Fruit fly (Drosophila melanogaster) whole organism, embryonic: ENCODE data around the gene Or88a.

Experiments
- Blimp-1 ChIP-seq: fragments of 200-800 bp; sonication (Bioruptor generic); optimal IDR thresholded peaks from 3 replicates; lab custom pipeline; 2018; ENCODE audit warnings: missing biosample characterization, missing genetic modification characterization, mild to moderate bottlenecking, moderate library complexity, missing genetic modification reagents
- CG11723 ChIP-seq: fragments of 200-800 bp; sonication (Bioruptor generic); optimal IDR thresholded peaks from 2 replicates; lab custom pipeline; 2017; ENCODE audit warnings: missing biosample characterization, mild to moderate bottlenecking, missing genetic modification characterization
- CG12071 ChIP-seq: fragments of 200-800 bp; sonication (Bioruptor generic); optimal IDR thresholded peaks from 3 replicates; lab custom pipeline; 2018; ENCODE audit warnings: missing biosample characterization, mild to moderate bottlenecking, missing genetic modification characterization
- CG14014 ChIP-seq: fragments of 200-800 bp; sonication (Bioruptor generic); IDR thresholded peaks from 2 replicates; pipeline ENCODE4 v1.3.6; 2022; ENCODE audit warnings: missing biosample characterization, missing genetic modification characterization
- CG15011 ChIP-seq: fragments of 200-800 bp; sonication (Bioruptor generic); optimal IDR thresholded peaks from 3 replicates; lab custom pipeline; 2018; ENCODE audit warnings: missing biosample characterization, mild to moderate bottlenecking, missing genetic modification characterization
- CG2116 ChIP-seq: fragments of 200-800 bp; sonication (Bioruptor generic); optimal IDR thresholded peaks from 3 replicates; lab custom pipeline; 2018; ENCODE audit warnings: missing biosample characterization, mild to moderate bottlenecking, missing genetic modification characterization
- CG31224 ChIP-seq: fragments of 200-800 bp; sonication (Bioruptor generic); IDR thresholded peaks from 2 replicates; pipeline ENCODE4 v1.3.6; 2022; ENCODE audit warnings: missing biosample characterization, missing genetic modification characterization
- CG32767 ChIP-seq: fragments of 200-800 bp; sonication (Bioruptor generic); IDR thresholded peaks from 2 replicates; pipeline ENCODE4 v1.3.6; 2022; ENCODE audit warnings: missing biosample characterization, missing genetic modification characterization
- CG4854 ChIP-seq: fragments of 200-800 bp; sonication (Bioruptor generic); optimal IDR thresholded peaks from 2 replicates; lab custom pipeline; 2016; ENCODE audit warnings: missing biosample characterization, missing genetic modification characterization, inconsistent platforms
- CG9817 ChIP-seq: fragments of 200-800 bp; sonication (Bioruptor generic); optimal IDR thresholded peaks from 2 replicates; lab custom pipeline; 2018; ENCODE audit warnings: missing biosample characterization, mild to moderate bottlenecking, missing genetic modification characterization, moderate library complexity
- Chrac-16 ChIP-seq: fragments of 200-800 bp; sonication (Bioruptor generic); optimal IDR thresholded peaks from 3 replicates; lab custom pipeline; 2016; ENCODE audit warnings: missing biosample characterization, missing genetic modification characterization
- Dad ChIP-seq: fragments of 200-800 bp; sonication (Bioruptor generic); optimal IDR thresholded peaks from 3 replicates; lab custom pipeline; 2016; ENCODE audit warnings: missing biosample characterization, missing genetic modification characterization
- Eip74EF ChIP-seq, 2 experiments: fragments of 200-800 bp in 1 of 2; fragments of >200 bp in 1 of 2; sonication (Bioruptor generic) in 1 of 2; optimal IDR thresholded peaks; 2 replicates each; lab custom pipeline; 2017 to 2019; ENCODE audit warnings: missing biosample characterization in 2 of 2, missing genetic modification characterization in 2 of 2, mild to moderate bottlenecking in 1 of 2, moderate library complexity in 1 of 2
- GATAe ChIP-seq: fragments of 200-800 bp; sonication (Bioruptor generic); conservative IDR thresholded peaks from 2 replicates; pipeline ENCODE4 v1.3.6; 2022; ENCODE audit warnings: missing biosample characterization, missing genetic modification characterization
- Hey ChIP-seq: fragments of 200-800 bp; sonication (Bioruptor generic); optimal IDR thresholded peaks from 3 replicates; lab custom pipeline; 2018; ENCODE audit warnings: missing biosample characterization, mild to moderate bottlenecking, missing genetic modification characterization
- Hmr ChIP-seq: fragments of 200-800 bp; sonication (Bioruptor generic); optimal IDR thresholded peaks from 3 replicates; lab custom pipeline; 2017; ENCODE audit warnings: mild to moderate bottlenecking, missing biosample characterization, missing genetic modification reagents, missing genetic modification characterization
- Kr ChIP-seq: fragments of 200-800 bp; sonication (Bioruptor generic); optimal IDR thresholded peaks from 2 replicates; lab custom pipeline; 2017; ENCODE audit warnings: missing biosample characterization, mild to moderate bottlenecking, missing genetic modification characterization
- Lpt ChIP-seq: fragments of >200 bp; optimal IDR thresholded peaks from 2 replicates; lab custom pipeline; 2018; ENCODE audit warnings: missing biosample characterization, missing genetic modification characterization
- Mes4 ChIP-seq: fragments of 200-800 bp; sonication (Bioruptor generic); optimal IDR thresholded peaks from 2 replicates; lab custom pipeline; 2016; ENCODE audit warnings: missing biosample characterization, missing genetic modification characterization
- Opbp ChIP-seq: fragments of 200-800 bp; sonication (Bioruptor generic); IDR thresholded peaks from 3 replicates; pipeline ENCODE4 v1.3.6; 2022; ENCODE audit warnings: missing biosample characterization, missing genetic modification characterization; ENCODE audit not compliant: partially characterized antibody
- Sox102F ChIP-seq: fragments of 200-800 bp; sonication (Bioruptor generic); optimal IDR thresholded peaks from 2 replicates; lab custom pipeline; 2018; ENCODE audit warnings: missing biosample characterization, mild to moderate bottlenecking, missing genetic modification characterization, moderate library complexity
- Spps ChIP-seq: fragments of 200-800 bp; sonication (Bioruptor generic); optimal IDR thresholded peaks from 2 replicates; lab custom pipeline; 2018; ENCODE audit warnings: missing biosample characterization, mild to moderate bottlenecking, missing genetic modification characterization
- Xrp1 ChIP-seq: fragments of 200-800 bp; sonication (Bioruptor generic); IDR thresholded peaks from 2 replicates; pipeline ENCODE4 v1.3.6; 2022; ENCODE audit warnings: missing biosample characterization, missing genetic modification characterization
- croc ChIP-seq: fragments of 200-800 bp; sonication (Bioruptor generic); conservative IDR thresholded peaks from 3 replicates; pipeline ENCODE4 v1.3.6; 2022; ENCODE audit warnings: missing biosample characterization, missing genetic modification characterization
- dysf ChIP-seq: fragments of 200-800 bp; sonication (Bioruptor generic); IDR thresholded peaks from 3 replicates; pipeline ENCODE4 v1.3.6; 2022; ENCODE audit warnings: missing biosample characterization, missing genetic modification characterization
- nau ChIP-seq: fragments of 200-800 bp; sonication (Bioruptor generic); optimal IDR thresholded peaks from 3 replicates; lab custom pipeline; 2017; ENCODE audit warnings: missing biosample characterization, mild to moderate bottlenecking, missing genetic modification characterization, missing genetic modification reagents
- onecut ChIP-seq: fragments of 200-800 bp; sonication (Bioruptor generic); IDR thresholded peaks from 2 replicates; pipeline ENCODE4 v1.3.6; 2022; ENCODE audit warnings: missing biosample characterization, missing genetic modification characterization
- ro ChIP-seq: fragments of 200-800 bp; sonication (Bioruptor generic); IDR thresholded peaks from 2 replicates; pipeline ENCODE4 v1.3.6; 2022; ENCODE audit warnings: missing biosample characterization, missing genetic modification characterization
- salm ChIP-seq: fragments of 200-800 bp; sonication (Bioruptor generic); optimal IDR thresholded peaks from 2 replicates; lab custom pipeline; 2018; ENCODE audit warnings: missing biosample characterization, mild to moderate bottlenecking, missing genetic modification characterization
- tio ChIP-seq: fragments of 200-800 bp; sonication (Bioruptor generic); optimal IDR thresholded peaks from 2 replicates; lab custom pipeline; 2017; ENCODE audit warnings: missing biosample characterization, missing genetic modification characterization, inconsistent platforms
- ttk ChIP-seq: fragments of 200-800 bp; sonication (Bioruptor generic); IDR thresholded peaks from 2 replicates; pipeline ENCODE4 v2.1.2; 2022; ENCODE audit warnings: missing biosample characterization, missing genetic modification characterization
- zfh2 ChIP-seq: fragments of 200-800 bp; sonication (Bioruptor generic); optimal IDR thresholded peaks from 2 replicates; lab custom pipeline; 2016; ENCODE audit warnings: missing biosample characterization, missing genetic modification characterization

Or88a gene

DNA sequence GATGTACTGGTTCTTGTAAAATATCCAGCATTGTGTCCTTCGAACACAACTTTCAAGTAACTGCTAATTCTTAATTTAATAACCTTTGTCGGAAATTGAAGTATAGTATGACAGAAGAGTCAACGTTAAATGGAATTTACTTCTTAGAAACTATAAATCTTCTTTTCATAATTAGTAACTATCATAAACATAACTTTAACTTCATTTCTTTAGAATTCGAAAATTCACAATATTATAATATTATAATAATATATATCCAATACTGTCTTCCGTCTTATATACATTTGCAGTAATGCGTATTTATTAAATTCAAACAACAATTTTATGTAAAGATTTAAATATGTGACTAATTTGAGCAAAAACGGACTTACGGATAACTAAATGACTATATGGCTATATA lies 44.5 kb downstream of the Or88a start, which contains the start of gene Recs1:
Gene Recs1 (minus strand): TSS at position 101 of the 400 bp plus-strand sequence.
- TF ChIP-seq Xrp1 (GFP tag; lab: Robert Waterston, UW) (no peak), Lpt (GFP tag; lab: Kevin White, UChicago) (no peak), onecut (no peak)

DNA sequence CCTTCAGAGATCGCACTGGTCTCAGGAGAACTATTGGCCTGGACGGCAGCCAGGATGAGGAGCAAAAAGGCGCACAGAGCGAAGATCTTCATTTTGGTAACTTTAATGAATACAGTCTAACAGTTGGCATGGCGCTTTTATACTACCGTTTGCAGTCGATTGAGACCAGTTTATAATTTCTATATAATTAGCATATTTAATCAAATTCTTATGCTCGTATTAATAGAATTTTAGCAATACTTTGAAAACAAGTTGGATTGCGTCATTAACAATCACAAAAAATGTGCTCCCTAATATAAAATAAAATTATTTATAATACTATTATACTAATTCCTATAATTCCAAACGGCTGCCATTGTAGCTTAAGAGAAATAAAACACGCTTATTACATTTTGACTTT lies 45.1 kb downstream of the Or88a start, which contains the start of gene CG44215:
Gene CG44215 (minus strand): TSS at position 101 of the 400 bp plus-strand sequence.
- TF ChIP-seq CG11723 (GFP tag; lab: Kevin White, UChicago) (no peak), Blimp-1 (GFP tag; lab: Kevin White, UChicago) (no peak), CG31224 (no peak)
- TF ChIP-seq, all 482 proteins: peak for 0

DNA sequence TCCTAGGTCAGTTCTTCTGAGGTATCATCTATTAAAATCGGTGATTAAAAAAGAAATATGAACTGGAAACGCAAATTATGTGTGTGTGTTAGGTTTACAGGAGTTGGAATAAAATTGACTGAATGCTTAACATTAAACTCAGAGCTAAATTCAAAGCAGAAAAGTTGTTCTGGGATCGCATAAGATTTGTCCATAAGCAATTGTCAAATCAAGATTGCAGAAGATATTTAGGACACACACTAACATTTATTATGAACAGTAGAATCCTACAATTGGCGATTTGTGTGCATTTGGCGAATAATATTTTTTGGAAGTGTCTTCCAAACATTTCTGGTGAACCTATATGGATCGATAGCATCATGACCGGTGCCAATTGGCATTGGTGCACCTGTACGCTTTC lies 48.1 kb downstream of the Or88a start, which contains the start of gene CG31533:
Gene CG31533 (minus strand): TSS at position 101 of the 400 bp plus-strand sequence.
- TF ChIP-seq Sox102F (GFP tag; lab: Kevin White, UChicago) (no peak), GATAe (GFP tag; lab: Robert Waterston, UW) (no peak), CG14014 (GFP tag; lab: Robert Waterston, UW) (no peak), nau (GFP tag; lab: Kevin White, UChicago) (no peak), CG12071 (GFP tag; lab: Kevin White, UChicago) (no peak), Kr (GFP tag; lab: Kevin White, UChicago) (no peak), CG4854 (GFP tag; lab: Kevin White, UChicago) (no peak), Hey (tag; lab: Kevin White, UChicago) (no peak), CG2116 (GFP tag; lab: Kevin White, UChicago) (no peak), Chrac-16 (GFP tag; lab: Kevin White, UChicago) (no peak), CG15011 (no peak), Eip74EF (GFP tag; optimal IDR thresholded peaks at IDR 0.05; lab: Kevin White, UChicago) (no peak), ttk (GFP tag; lab: Robert Waterston, UW) (no peak)
- TF ChIP-seq, all 482 proteins: peak for 0

DNA sequence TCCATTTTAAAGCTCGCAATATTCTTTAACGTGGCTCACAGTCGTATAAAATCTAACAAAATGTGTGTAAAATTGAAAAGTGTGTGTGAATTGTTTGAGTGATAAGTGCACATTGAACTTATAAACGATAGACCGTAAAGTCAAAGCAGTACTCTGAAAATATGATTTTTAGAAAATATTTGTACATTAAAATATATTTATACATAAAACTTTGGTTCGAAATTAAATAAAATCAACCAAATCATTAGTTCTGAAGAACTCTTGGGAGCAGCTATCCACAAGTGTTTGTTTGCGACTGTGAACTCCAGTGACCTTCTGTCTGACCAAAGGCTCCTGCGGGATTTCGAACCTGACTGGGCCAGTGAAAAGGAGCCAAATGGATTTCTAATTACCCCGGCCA lies 50.9 kb downstream of the Or88a start, which contains the start of gene CG31327:
Gene CG31327 (minus strand): TSS at position 101 of the 400 bp plus-strand sequence.
- no peak for TF ChIP-seq salm
- TF ChIP-seq CG9817 (tag; lab: Kevin White, UChicago) = no peak
- no peak for TF ChIP-seq tio (GFP tag; lab: Kevin White, UChicago)
- no peak for TF ChIP-seq Dad (GFP tag; lab: Kevin White, UChicago)
- no peak for TF ChIP-seq Mes4 (GFP tag; lab: Kevin White, UChicago)
- TF ChIP-seq ro = no peak
- TF ChIP-seq Opbp (GFP tag; lab: Robert Waterston, UW) = no peak
- TF ChIP-seq zfh2 (GFP tag; lab: Kevin White, UChicago) = no peak
- TF ChIP-seq dysf (GFP tag; lab: Robert Waterston, UW) = no peak
- TF ChIP-seq Spps (tag; lab: Kevin White, UChicago) = no peak
- TF ChIP-seq Hmr (GFP tag; lab: Kevin White, UChicago) = no peak
- no peak for TF ChIP-seq croc
- no peak for TF ChIP-seq CG32767 (GFP tag; lab: Robert Waterston, UW)
